Worm (Caenorhabditis elegans) whole organism, late embryonic: ENCODE results near the gene C39D10.8.

ENCODE experiments used
- ama-1 ChIP-seq: fragments of 150-350 bp; optimal IDR thresholded peaks from 2 replicates; lab custom pipeline; 2014
- ceh-6 ChIP-seq: fragments of 200-800 bp; sonication (Bioruptor generic); optimal IDR thresholded peaks from 2 replicates; lab custom pipeline; 2018; ENCODE audit warnings: mild to moderate bottlenecking, missing genetic modification characterization, missing compliant biosample characterization
- mec-3 ChIP-seq: sonication (generic microtip); optimal IDR thresholded peaks from 2 replicates; lab custom pipeline; 2016; ENCODE audit warnings: borderline replicate concordance, missing genetic modification characterization, missing compliant biosample characterization
- nhr-11 ChIP-seq: fragments of 150-350 bp; optimal IDR thresholded peaks from 2 replicates; lab custom pipeline; 2014; ENCODE audit warnings: missing biosample characterization, missing genetic modification characterization
- pag-3 ChIP-seq: sonication (generic microtip); optimal IDR thresholded peaks from 2 replicates; lab custom pipeline; 2016; ENCODE audit warnings: missing compliant biosample characterization, missing genetic modification characterization, borderline replicate concordance
- pat-9 ChIP-seq: fragments of 200-800 bp; sonication (Bioruptor generic); optimal IDR thresholded peaks from 2 replicates; lab custom pipeline; 2018; ENCODE audit warnings: mild to moderate bottlenecking, missing genetic modification characterization, moderate library complexity, missing compliant biosample characterization
- sdc-2 ChIP-seq: sonication (generic microtip); optimal IDR thresholded peaks from 2 replicates; lab custom pipeline; 2016; ENCODE audit warnings: missing genotype, missing genetic modification characterization, missing compliant biosample characterization
- unc-86 ChIP-seq: sonication (generic microtip); optimal IDR thresholded peaks from 2 replicates; lab custom pipeline; 2016; ENCODE audit warnings: missing genetic modification characterization, missing compliant biosample characterization
- ztf-16 ChIP-seq: sonication (generic microtip); optimal IDR thresholded peaks from 2 replicates; lab custom pipeline; 2017; ENCODE audit warnings: missing genetic modification characterization, missing compliant biosample characterization

- TF ChIP-seq mec-3 (tag; lab: Kevin White, UChicago) (no peak), unc-86 (tag; lab: Kevin White, UChicago) (no peak), ztf-16 (tag; lab: Kevin White, UChicago) (no peak), nhr-11 (tag; lab: Kevin White, UChicago) (no peak), ama-1 (no peak), sdc-2 (tag; lab: Kevin White, UChicago) (no peak), pat-9 (tag; lab: Kevin White, UChicago) (no peak), ceh-6 (no peak), pag-3 (no peak)
These were observed 19.4 kb upstream of the C39D10.8 start for ce11 chrX:7900180-7900579.
